Fruit fly (Drosophila melanogaster) whole organism, embryonic: Measurements from ENCODE around the gene corolla.

Source experiments
- CG1024 ChIP-seq: fragments of 200-800 bp; sonication (Bioruptor generic); IDR thresholded peaks from 2 replicates; pipeline ENCODE4 v1.3.6; 2022; ENCODE audit warnings: missing biosample characterization, missing genetic modification characterization
- CG10366 ChIP-seq: fragments of 200-800 bp; sonication (Bioruptor generic); IDR thresholded peaks from 2 replicates; pipeline ENCODE4 v1.3.6; 2022; ENCODE audit warnings: missing biosample characterization, missing genetic modification characterization
- CG12236 ChIP-seq: fragments of 200-800 bp; sonication (Bioruptor generic); optimal IDR thresholded peaks from 2 replicates; lab custom pipeline; 2016; ENCODE audit warnings: missing biosample characterization, missing genetic modification characterization
- CG12299 ChIP-seq: fragments of 200-800 bp; sonication (Bioruptor generic); optimal IDR thresholded peaks from 2 replicates; lab custom pipeline; 2018; ENCODE audit warnings: missing biosample characterization, mild to moderate bottlenecking, missing genetic modification characterization
- CG14965 ChIP-seq: fragments of 200-800 bp; sonication (Bioruptor generic); optimal IDR thresholded peaks from 2 replicates; lab custom pipeline; 2016; ENCODE audit warnings: missing biosample characterization, missing genetic modification characterization, borderline replicate concordance
- CG1529 ChIP-seq: fragments of 200-800 bp; sonication (Bioruptor generic); optimal IDR thresholded peaks from 3 replicates; lab custom pipeline; 2018; ENCODE audit warnings: missing biosample characterization, missing genetic modification characterization
- CG15601 ChIP-seq: fragments of 200-800 bp; sonication (Bioruptor generic); optimal IDR thresholded peaks from 3 replicates; lab custom pipeline; 2019; ENCODE audit warnings: missing biosample characterization, mild to moderate bottlenecking, missing genetic modification characterization, moderate library complexity
- CG17186 ChIP-seq: fragments of 200-800 bp; sonication (Bioruptor generic); optimal IDR thresholded peaks from 3 replicates; lab custom pipeline; 2017; ENCODE audit warnings: missing biosample characterization, missing genetic modification reagents, missing genetic modification characterization
- CG18011 ChIP-seq: fragments of 200-800 bp; sonication (Bioruptor generic); optimal IDR thresholded peaks from 2 replicates; lab custom pipeline; 2017; ENCODE audit warnings: missing biosample characterization, missing genetic modification characterization, mild to moderate bottlenecking, moderate library complexity, missing genotype
- CG18262 ChIP-seq: fragments of 200-800 bp; optimal IDR thresholded peaks from 3 replicates; lab custom pipeline; 2019; ENCODE audit warnings: missing biosample characterization, mild to moderate bottlenecking, missing genetic modification characterization, moderate library complexity
- CG2889 ChIP-seq: fragments of 200-800 bp; sonication (Bioruptor generic); IDR thresholded peaks from 3 replicates; pipeline ENCODE4 v1.3.6; 2022; ENCODE audit warnings: missing biosample characterization, missing genetic modification characterization
- CG30020 ChIP-seq: fragments of 200-800 bp; optimal IDR thresholded peaks from 2 replicates; lab custom pipeline; 2019; ENCODE audit warnings: missing biosample characterization, mild to moderate bottlenecking, missing genetic modification characterization, moderate library complexity
- CG33557 ChIP-seq: fragments of 200-800 bp; sonication (Bioruptor generic); optimal IDR thresholded peaks from 2 replicates; lab custom pipeline; 2019; ENCODE audit warnings: missing biosample characterization, mild to moderate bottlenecking, missing genetic modification characterization, moderate library complexity
- CG6813 ChIP-seq: fragments of 200-800 bp; sonication (Bioruptor generic); optimal IDR thresholded peaks from 2 replicates; lab custom pipeline; 2017; ENCODE audit warnings: missing biosample characterization, missing genetic modification characterization, mild to moderate bottlenecking, moderate library complexity, missing genetic modification reagents
- CG7357 ChIP-seq: fragments of 200-800 bp; sonication (Bioruptor generic); IDR thresholded peaks from 3 replicates; pipeline ENCODE4 v1.3.6; 2022; ENCODE audit warnings: missing biosample characterization, missing genetic modification characterization
- CG7928 ChIP-seq: fragments of 200-800 bp; sonication (Bioruptor generic); optimal IDR thresholded peaks from 2 replicates; lab custom pipeline; 2017; ENCODE audit warnings: missing biosample characterization, mild to moderate bottlenecking, missing genetic modification characterization
- CG8089 ChIP-seq: fragments of 200-800 bp; sonication (Bioruptor generic); optimal IDR thresholded peaks from 3 replicates; lab custom pipeline; 2016; ENCODE audit warnings: missing biosample characterization, missing genetic modification characterization
- CG8478 ChIP-seq: fragments of >200 bp; optimal IDR thresholded peaks from 2 replicates; lab custom pipeline; 2018
- CG9215 ChIP-seq: fragments of 200-800 bp; sonication (Bioruptor generic); IDR thresholded peaks from 2 replicates; pipeline ENCODE4 v1.3.6; 2022; ENCODE audit warnings: missing biosample characterization, missing genetic modification characterization
- CG9437 ChIP-seq: fragments of 200-800 bp; sonication (Bioruptor generic); optimal IDR thresholded peaks from 2 replicates; lab custom pipeline; 2018; ENCODE audit warnings: missing biosample characterization, mild to moderate bottlenecking, missing genetic modification characterization
- CG9817 ChIP-seq: fragments of 200-800 bp; sonication (Bioruptor generic); optimal IDR thresholded peaks from 2 replicates; lab custom pipeline; 2018; ENCODE audit warnings: missing biosample characterization, mild to moderate bottlenecking, missing genetic modification characterization, moderate library complexity
- CG9932 ChIP-seq: fragments of 200-800 bp; sonication (Bioruptor generic); IDR thresholded peaks from 2 replicates; pipeline ENCODE4 v1.3.6; 2022; ENCODE audit warnings: missing biosample characterization, missing genetic modification characterization
- CrebB ChIP-seq: fragments of 200-800 bp; sonication (Bioruptor generic); optimal IDR thresholded peaks from 3 replicates; lab custom pipeline; 2018; ENCODE audit warnings: missing biosample characterization, mild to moderate bottlenecking, missing genetic modification characterization
- Deaf1 ChIP-seq: fragments of 200-800 bp; optimal IDR thresholded peaks from 3 replicates; lab custom pipeline; 2019; ENCODE audit warnings: missing biosample characterization, mild to moderate bottlenecking, missing genetic modification characterization, moderate library complexity
- Dfd ChIP-seq, 2 experiments: fragments of >200 bp; optimal IDR thresholded peaks; 2 replicates each; lab custom pipeline; 2017; ENCODE audit warnings: missing biosample characterization in 2 of 2, missing genetic modification characterization in 2 of 2
- Dip3 ChIP-seq: fragments of 200-800 bp; sonication (Bioruptor generic); optimal IDR thresholded peaks from 3 replicates; lab custom pipeline; 2016; ENCODE audit warnings: missing biosample characterization, missing genetic modification characterization
- ERR ChIP-seq: fragments of 200-800 bp; sonication (Bioruptor generic); optimal IDR thresholded peaks from 2 replicates; lab custom pipeline; 2016; ENCODE audit warnings: missing biosample characterization, missing genetic modification characterization
- Ets65A ChIP-seq: fragments of 200-800 bp; sonication (Bioruptor generic); peaks from one replicate; lab custom pipeline; 2016; ENCODE audit warnings: missing biosample characterization, missing genetic modification characterization
- Hand ChIP-seq: fragments of 200-800 bp; sonication (Bioruptor generic); optimal IDR thresholded peaks from 2 replicates; lab custom pipeline; 2017; ENCODE audit warnings: mild to moderate bottlenecking, missing biosample characterization, missing genetic modification reagents, missing genetic modification characterization
- Hmr ChIP-seq: fragments of 200-800 bp; sonication (Bioruptor generic); optimal IDR thresholded peaks from 3 replicates; lab custom pipeline; 2017; ENCODE audit warnings: mild to moderate bottlenecking, missing biosample characterization, missing genetic modification reagents, missing genetic modification characterization
- Hr39 ChIP-seq: fragments of >200 bp; optimal IDR thresholded peaks from 2 replicates; lab custom pipeline; 2017
- Max ChIP-seq: fragments of 200-800 bp; sonication (Bioruptor generic); optimal IDR thresholded peaks from 2 replicates; lab custom pipeline; 2016; ENCODE audit warnings: missing biosample characterization, mild to moderate bottlenecking, missing genetic modification characterization
- Mrtf ChIP-seq: fragments of 200-800 bp; sonication (Bioruptor generic); IDR thresholded peaks from 3 replicates; pipeline ENCODE4 v1.3.6; 2022; ENCODE audit warnings: missing biosample characterization, missing genetic modification characterization
- NfI ChIP-seq: fragments of 200-800 bp; sonication (Bioruptor generic); optimal IDR thresholded peaks from 3 replicates; lab custom pipeline; 2018; ENCODE audit warnings: missing biosample characterization, mild to moderate bottlenecking, missing genetic modification characterization, moderate library complexity
- PHDP ChIP-seq: fragments of 200-800 bp; sonication (Bioruptor generic); optimal IDR thresholded peaks from 3 replicates; lab custom pipeline; 2018; ENCODE audit warnings: missing biosample characterization, mild to moderate bottlenecking, missing genetic modification characterization, moderate library complexity
- Spps ChIP-seq: fragments of 200-800 bp; sonication (Bioruptor generic); optimal IDR thresholded peaks from 2 replicates; lab custom pipeline; 2018; ENCODE audit warnings: missing biosample characterization, mild to moderate bottlenecking, missing genetic modification characterization
- Vsx1 ChIP-seq: fragments of 200-800 bp; sonication (Bioruptor generic); optimal IDR thresholded peaks from 2 replicates; lab custom pipeline; 2017; ENCODE audit warnings: missing biosample characterization, mild to moderate bottlenecking, missing genetic modification characterization, missing genetic modification reagents
- bsh ChIP-seq, 2 experiments: fragments of 200-800 bp; sonication (Bioruptor generic); optimal IDR thresholded peaks; 2 replicates each; lab custom pipeline; 2017 to 2018; ENCODE audit warnings: mild to moderate bottlenecking in 2 of 2, missing biosample characterization in 2 of 2, missing genetic modification characterization in 2 of 2, moderate library complexity in 1 of 2
- chm ChIP-seq: fragments of 200-800 bp; sonication (Bioruptor generic); IDR thresholded peaks from 2 replicates; pipeline ENCODE4 v1.3.6; 2022; ENCODE audit warnings: missing biosample characterization, missing genetic modification characterization
- eve ChIP-seq, 2 experiments: fragments of >200 bp; optimal IDR thresholded peaks; 2 replicates each; lab custom pipeline; 2017; ENCODE audit warnings: missing biosample characterization in 2 of 2, missing genetic modification characterization in 2 of 2
- eyg ChIP-seq: fragments of 200-800 bp; sonication (Bioruptor generic); optimal IDR thresholded peaks from 3 replicates; lab custom pipeline; 2016; ENCODE audit warnings: missing biosample characterization, missing genetic modification characterization
- hbn ChIP-seq: fragments of 200-800 bp; sonication (Bioruptor generic); IDR thresholded peaks from 2 replicates; pipeline ENCODE4 v1.3.6; 2022; ENCODE audit warnings: missing biosample characterization, missing genetic modification characterization; ENCODE audit not compliant: partially characterized antibody
- kay ChIP-seq: fragments of 200-800 bp; sonication (Bioruptor generic); optimal IDR thresholded peaks from 2 replicates; lab custom pipeline; 2016; ENCODE audit warnings: missing biosample characterization, missing genetic modification characterization
- klu ChIP-seq: fragments of 200-800 bp; sonication (Bioruptor generic); IDR thresholded peaks from 2 replicates; pipeline ENCODE4 v1.3.6; 2022; ENCODE audit warnings: missing biosample characterization, missing genetic modification characterization
- lov ChIP-seq, 2 experiments: fragments of 200-800 bp in 1 of 2; fragments of >200 bp in 1 of 2; sonication (Bioruptor generic) in 1 of 2; IDR thresholded peaks in 1 of 2; optimal IDR thresholded peaks in 1 of 2; 2 replicates in 1 of 2; 3 replicates in 1 of 2; pipeline versions ENCODE4 v1.3.6 to Lab custom; 2017 to 2022; ENCODE audit warnings: missing biosample characterization in 1 of 2, missing genetic modification characterization in 1 of 2
- otp ChIP-seq: fragments of 200-800 bp; sonication (Bioruptor generic); IDR thresholded peaks from 3 replicates; pipeline ENCODE4, ENCODE4 v1.3.6; 2022; ENCODE audit warnings: missing biosample characterization, missing genetic modification characterization
- phol ChIP-seq: fragments of 200-800 bp; sonication (Bioruptor generic); optimal IDR thresholded peaks from 3 replicates; lab custom pipeline; 2018; ENCODE audit warnings: missing biosample characterization, mild to moderate bottlenecking, missing genetic modification characterization, moderate library complexity
- pzg ChIP-seq: fragments of 200-800 bp; sonication (Bioruptor generic); optimal IDR thresholded peaks from 3 replicates; lab custom pipeline; 2018; ENCODE audit warnings: missing biosample characterization, mild to moderate bottlenecking, missing genetic modification characterization, moderate library complexity
- sna ChIP-seq: fragments of 200-800 bp; sonication (Bioruptor generic); IDR thresholded peaks from 2 replicates; pipeline ENCODE4 v1.3.6; 2022; ENCODE audit warnings: missing biosample characterization, missing genetic modification characterization; ENCODE audit not compliant: partially characterized antibody
- vnd ChIP-seq: fragments of 200-800 bp; sonication (Bioruptor generic); IDR thresholded peaks from 3 replicates; pipeline ENCODE4 v1.3.6; 2022; ENCODE audit warnings: missing biosample characterization, missing genetic modification characterization; ENCODE audit not compliant: partially characterized antibody
- vvl ChIP-seq: fragments of 200-800 bp; sonication (Bioruptor generic); IDR thresholded peaks from 2 replicates; pipeline ENCODE4 v1.3.6; 2022; ENCODE audit warnings: missing biosample characterization, missing genetic modification characterization

Gene corolla

dm6 chrX:17595822-17596221 is 36.0 kb downstream of the corolla start (continued):
- peak; percentile 68 for TF ChIP-seq CG9215
- TF ChIP-seq kay (GFP tag; lab: Kevin White, UChicago) = no peak
- TF ChIP-seq CG33557 (GFP tag; lab: Kevin White, UChicago) = no peak
- TF ChIP-seq CG14965 = no peak
- peak; percentile 63 for TF ChIP-seq phol (tag; lab: Kevin White, UChicago)
- TF ChIP-seq CG10366 (GFP tag; lab: Robert Waterston, UW) = peak; percentile 80
- TF ChIP-seq Hand = peak; percentile 54
- TF ChIP-seq Deaf1 (tag; lab: Kevin White, UChicago) = peak; percentile 50
- TF ChIP-seq vvl (GFP tag; lab: Robert Waterston, UW) = peak; percentile 92
- TF ChIP-seq hbn (GFP tag; lab: Robert Waterston, UW) = no peak
- TF ChIP-seq chm (GFP tag; lab: Robert Waterston, UW) = peak; percentile 55; the same call in 1 of the 2 replicates
- peak; percentile 81 for TF ChIP-seq Hmr (GFP tag; lab: Kevin White, UChicago)
- TF ChIP-seq CG18011 (GFP tag; lab: Kevin White, UChicago) = peak; percentile 42
- TF ChIP-seq eyg (GFP tag; lab: Kevin White, UChicago) = no peak
- TF ChIP-seq Hr39 (lab: Kevin White, UChicago) = no peak
- TF ChIP-seq CG1024 (GFP tag; lab: Robert Waterston, UW) = peak; percentile 54; the same call in 1 of the 2 replicates
- peak; percentile 12 for TF ChIP-seq CG12299 (tag; lab: Kevin White, UChicago)
- TF ChIP-seq Mrtf (GFP tag; lab: Robert Waterston, UW) = peak; percentile 72; the same call in 2 of the 3 replicates
- TF ChIP-seq Vsx1 (GFP tag; lab: Kevin White, UChicago) = no peak
- peak; percentile 81 for TF ChIP-seq Max (GFP tag; lab: Kevin White, UChicago)
- TF ChIP-seq Dip3 (GFP tag; lab: Kevin White, UChicago) = peak; percentile 73
- TF ChIP-seq CG2889 (GFP tag; lab: Robert Waterston, UW) = peak; percentile 82
- TF ChIP-seq NfI (GFP tag; lab: Kevin White, UChicago) = peak; percentile 74
- TF ChIP-seq CG17186 = no peak
- peak; percentile 71 for TF ChIP-seq CG18262 (tag; lab: Kevin White, UChicago)
- TF ChIP-seq CG8089 = no peak
- peak; percentile 39 for TF ChIP-seq CG15601
- no peak for TF ChIP-seq Dfd (GFP tag; optimal IDR thresholded peaks at IDR 0.05; lab: Kevin White, UChicago)
- no peak for TF ChIP-seq Spps (tag; lab: Kevin White, UChicago)
- TF ChIP-seq CG8478 (lab: Kevin White, UChicago) = no peak
- TF ChIP-seq otp (GFP tag; lab: Robert Waterston, UW) = peak; percentile 77
- TF ChIP-seq CG12236 = no peak
- peak; percentile 76 for TF ChIP-seq CG9817
- TF ChIP-seq ERR (GFP tag; lab: Kevin White, UChicago) = no peak
- no peak for TF ChIP-seq CG30020 (tag; lab: Kevin White, UChicago)
- TF ChIP-seq CG1529 = peak; percentile 25
- TF ChIP-seq eve (GFP tag; optimal IDR thresholded peaks at IDR 0.05; lab: Kevin White, UChicago) = no peak
- TF ChIP-seq lov (optimal IDR thresholded peaks at IDR 0.05; lab: Kevin White, UChicago) = no peak
- TF ChIP-seq lov (GFP tag; IDR thresholded peaks at IDR 0.05; lab: Robert Waterston, UW) = no peak
- TF ChIP-seq CG7928 = peak; percentile 49
- TF ChIP-seq vnd (GFP tag; lab: Robert Waterston, UW) = no peak
- peak; percentile 57 for TF ChIP-seq CG6813
- peak; percentile 74 for TF ChIP-seq Ets65A (GFP tag; lab: Kevin White, UChicago)
- TF ChIP-seq CG9932 = peak; percentile 92
- peak; percentile 52 for TF ChIP-seq klu (GFP tag; lab: Robert Waterston, UW)
- peak; percentile 57; the same call in 2 of the 3 replicates for TF ChIP-seq CG7357 (GFP tag; lab: Robert Waterston, UW)
- no peak for TF ChIP-seq sna (GFP tag; lab: Robert Waterston, UW)
- TF ChIP-seq CrebB = no peak
- TF ChIP-seq PHDP (tag; lab: Kevin White, UChicago) = peak; percentile 78
- TF ChIP-seq pzg (GFP tag; lab: Kevin White, UChicago) = no peak
- peak in 1 of 2 experiments; percentile 67 for TF ChIP-seq bsh (GFP tag; optimal IDR thresholded peaks at IDR 0.05; lab: Kevin White, UChicago)
- peak; percentile 48 for TF ChIP-seq CG9437 (GFP tag; lab: Kevin White, UChicago)
